Fruit fly (Drosophila melanogaster) whole organism, prepupa: ENCODE measurements around the gene Mocs2A.

Experiments
- CG32006 ChIP-seq: fragments of 200-800 bp; sonication (Bioruptor generic); optimal IDR thresholded peaks from 3 replicates; lab custom pipeline; 2017; ENCODE audit warnings: missing biosample characterization, mild to moderate bottlenecking, missing genetic modification characterization
- Eip75B ChIP-seq: fragments of 200-800 bp; sonication (Bioruptor generic); optimal IDR thresholded peaks from 3 replicates; lab custom pipeline; 2016; ENCODE audit warnings: missing biosample characterization, missing genetic modification characterization

- TF ChIP-seq CG32006 (GFP tag; lab: Kevin White, UChicago) = no peak
- TF ChIP-seq Eip75B = no peak
These were observed 44.8 kb downstream of the Mocs2A start, which contains the start of gene fd96Ca for dm6 chr3R:25082348-25082747.
